Fruit fly (Drosophila melanogaster) whole organism, embryonic: ENCODE data around the gene dgt2.

Experiments used
- CG10209 ChIP-seq: fragments of 200-800 bp; sonication (Bioruptor generic); optimal IDR thresholded peaks from 3 replicates; lab custom pipeline; 2017; ENCODE audit warnings: missing biosample characterization, mild to moderate bottlenecking, missing genetic modification characterization, missing genetic modification reagents
- CG10431 ChIP-seq: fragments of 200-800 bp; sonication (Bioruptor generic); optimal IDR thresholded peaks from 3 replicates; lab custom pipeline; 2018; ENCODE audit warnings: missing biosample characterization, mild to moderate bottlenecking, missing genetic modification characterization
- CG11504 ChIP-seq: fragments of 200-800 bp; sonication (Bioruptor generic); optimal IDR thresholded peaks from 3 replicates; lab custom pipeline; 2019; ENCODE audit warnings: missing biosample characterization, mild to moderate bottlenecking, missing genetic modification characterization, moderate library complexity
- CG11560 ChIP-seq: fragments of 200-800 bp; sonication (Bioruptor generic); IDR thresholded peaks from 3 replicates; pipeline ENCODE4 v1.3.6; 2022; ENCODE audit warnings: missing biosample characterization, missing genetic modification characterization
- CG12155 ChIP-seq: fragments of 200-800 bp; sonication (Bioruptor generic); optimal IDR thresholded peaks from 3 replicates; lab custom pipeline; 2016; ENCODE audit warnings: missing biosample characterization, missing genetic modification characterization
- CG12942 ChIP-seq: fragments of 200-800 bp; sonication (Bioruptor generic); optimal IDR thresholded peaks from 3 replicates; lab custom pipeline; 2016; ENCODE audit warnings: missing biosample characterization, missing genetic modification characterization
- CG15011 ChIP-seq: fragments of 200-800 bp; sonication (Bioruptor generic); optimal IDR thresholded peaks from 3 replicates; lab custom pipeline; 2018; ENCODE audit warnings: missing biosample characterization, mild to moderate bottlenecking, missing genetic modification characterization
- CG1602 ChIP-seq: fragments of 200-800 bp; sonication (Bioruptor generic); optimal IDR thresholded peaks from 3 replicates; lab custom pipeline; 2016; ENCODE audit warnings: missing biosample characterization, missing genetic modification characterization
- CG16813 ChIP-seq: fragments of 200-800 bp; sonication (Bioruptor generic); IDR thresholded peaks from 3 replicates; pipeline ENCODE4 v1.3.6; 2022; ENCODE audit warnings: missing biosample characterization, missing genetic modification characterization; ENCODE audit not compliant: partially characterized antibody
- CG17359 ChIP-seq: fragments of 200-800 bp; sonication (Bioruptor generic); optimal IDR thresholded peaks from 3 replicates; lab custom pipeline; 2018; ENCODE audit warnings: missing biosample characterization, mild to moderate bottlenecking, missing genetic modification characterization, moderate library complexity
- CG17385 ChIP-seq: fragments of 200-800 bp; sonication (Bioruptor generic); optimal IDR thresholded peaks from 3 replicates; lab custom pipeline; 2018; ENCODE audit warnings: missing biosample characterization, mild to moderate bottlenecking, missing genetic modification characterization
- CG18619 ChIP-seq: fragments of 200-800 bp; sonication (Bioruptor generic); optimal IDR thresholded peaks from 3 replicates; lab custom pipeline; 2017; ENCODE audit warnings: missing biosample characterization, mild to moderate bottlenecking, missing genetic modification characterization
- CG2116 ChIP-seq: fragments of 200-800 bp; sonication (Bioruptor generic); optimal IDR thresholded peaks from 3 replicates; lab custom pipeline; 2018; ENCODE audit warnings: missing biosample characterization, mild to moderate bottlenecking, missing genetic modification characterization
- CG2712 ChIP-seq: fragments of 200-800 bp; optimal IDR thresholded peaks from 3 replicates; lab custom pipeline; 2019; ENCODE audit warnings: missing biosample characterization, mild to moderate bottlenecking, missing genetic modification characterization, moderate library complexity
- CG30020 ChIP-seq: fragments of 200-800 bp; optimal IDR thresholded peaks from 2 replicates; lab custom pipeline; 2019; ENCODE audit warnings: missing biosample characterization, mild to moderate bottlenecking, missing genetic modification characterization, moderate library complexity
- CG31388 ChIP-seq: fragments of 200-800 bp; sonication (Bioruptor generic); optimal IDR thresholded peaks from 2 replicates; lab custom pipeline; 2016; ENCODE audit warnings: missing biosample characterization, missing genetic modification characterization
- CG3281 ChIP-seq: fragments of 200-800 bp; sonication (Bioruptor generic); optimal IDR thresholded peaks from 3 replicates; lab custom pipeline; 2017; ENCODE audit warnings: missing biosample characterization, mild to moderate bottlenecking, missing genetic modification characterization
- CG3838 ChIP-seq: fragments of 200-800 bp; sonication (Bioruptor generic); optimal IDR thresholded peaks from 3 replicates; lab custom pipeline; 2016; ENCODE audit warnings: missing biosample characterization, missing genetic modification characterization
- CG6689 ChIP-seq: fragments of 200-800 bp; sonication (Bioruptor generic); IDR thresholded peaks from 2 replicates; pipeline ENCODE4 v1.3.6; 2022; ENCODE audit warnings: missing biosample characterization, missing genetic modification characterization
- CG7928 ChIP-seq: fragments of 200-800 bp; sonication (Bioruptor generic); optimal IDR thresholded peaks from 2 replicates; lab custom pipeline; 2017; ENCODE audit warnings: missing biosample characterization, mild to moderate bottlenecking, missing genetic modification characterization
- CG9609 ChIP-seq: fragments of 200-800 bp; sonication (Bioruptor generic); optimal IDR thresholded peaks from 3 replicates; lab custom pipeline; 2016; ENCODE audit warnings: missing biosample characterization, missing genetic modification characterization
- Chrac-16 ChIP-seq: fragments of 200-800 bp; sonication (Bioruptor generic); optimal IDR thresholded peaks from 3 replicates; lab custom pipeline; 2016; ENCODE audit warnings: missing biosample characterization, missing genetic modification characterization
- Deaf1 ChIP-seq: fragments of 200-800 bp; optimal IDR thresholded peaks from 3 replicates; lab custom pipeline; 2019; ENCODE audit warnings: missing biosample characterization, mild to moderate bottlenecking, missing genetic modification characterization, moderate library complexity
- Eip74EF ChIP-seq, 2 experiments: fragments of 200-800 bp in 1 of 2; fragments of >200 bp in 1 of 2; sonication (Bioruptor generic) in 1 of 2; optimal IDR thresholded peaks; 2 replicates each; lab custom pipeline; 2017 to 2019; ENCODE audit warnings: missing biosample characterization in 2 of 2, missing genetic modification characterization in 2 of 2, mild to moderate bottlenecking in 1 of 2, moderate library complexity in 1 of 2
- Gug ChIP-seq: fragments of 200-800 bp; sonication (Bioruptor generic); IDR thresholded peaks from 4 replicates; pipeline ENCODE4 v1.3.6; 2022; ENCODE audit warnings: missing biosample characterization, missing genetic modification characterization
- HLH54F ChIP-seq: fragments of 200-800 bp; sonication (Bioruptor generic); optimal IDR thresholded peaks from 3 replicates; lab custom pipeline; 2016; ENCODE audit warnings: missing biosample characterization, missing genetic modification characterization
- HmgZ ChIP-seq: fragments of 200-800 bp; sonication (Bioruptor generic); optimal IDR thresholded peaks from 2 replicates; lab custom pipeline; 2018; ENCODE audit warnings: missing biosample characterization, mild to moderate bottlenecking, missing genetic modification characterization
- Hmr ChIP-seq: fragments of 200-800 bp; sonication (Bioruptor generic); optimal IDR thresholded peaks from 3 replicates; lab custom pipeline; 2017; ENCODE audit warnings: mild to moderate bottlenecking, missing biosample characterization, missing genetic modification reagents, missing genetic modification characterization
- Mes4 ChIP-seq: fragments of 200-800 bp; sonication (Bioruptor generic); optimal IDR thresholded peaks from 2 replicates; lab custom pipeline; 2016; ENCODE audit warnings: missing biosample characterization, missing genetic modification characterization
- Side ChIP-seq: fragments of 200-800 bp; sonication (Bioruptor generic); optimal IDR thresholded peaks from 2 replicates; lab custom pipeline; 2016; ENCODE audit warnings: missing biosample characterization, missing genetic modification characterization
- Spps ChIP-seq: fragments of 200-800 bp; sonication (Bioruptor generic); optimal IDR thresholded peaks from 2 replicates; lab custom pipeline; 2018; ENCODE audit warnings: missing biosample characterization, mild to moderate bottlenecking, missing genetic modification characterization
- Xbp1 ChIP-seq: fragments of 200-800 bp; sonication (Bioruptor generic); optimal IDR thresholded peaks from 3 replicates; lab custom pipeline; 2016; ENCODE audit warnings: missing biosample characterization, mild to moderate bottlenecking, missing genetic modification characterization
- bbx ChIP-seq: fragments of 200-800 bp; sonication (Bioruptor generic); IDR thresholded peaks from 2 replicates; pipeline ENCODE4 v1.3.6; 2022; ENCODE audit warnings: missing biosample characterization, missing genetic modification characterization; ENCODE audit not compliant: partially characterized antibody
- bsh ChIP-seq, 2 experiments: fragments of 200-800 bp; sonication (Bioruptor generic); optimal IDR thresholded peaks; 2 replicates each; lab custom pipeline; 2017 to 2018; ENCODE audit warnings: mild to moderate bottlenecking in 2 of 2, missing biosample characterization in 2 of 2, missing genetic modification characterization in 2 of 2, moderate library complexity in 1 of 2
- cato ChIP-seq: fragments of 200-800 bp; sonication (Bioruptor generic); optimal IDR thresholded peaks from 2 replicates; lab custom pipeline; 2016; ENCODE audit warnings: missing biosample characterization, missing genetic modification characterization, borderline replicate concordance
- crp ChIP-seq, 2 experiments: fragments of 200-800 bp; sonication (Bioruptor generic); optimal IDR thresholded peaks; 2 replicates in 1 of 2; 3 replicates in 1 of 2; lab custom pipeline; 2017; ENCODE audit warnings: missing biosample characterization in 2 of 2, missing genetic modification characterization in 2 of 2, mild to moderate bottlenecking in 1 of 2, moderate library complexity in 1 of 2
- cwo ChIP-seq: fragments of 200-800 bp; sonication (Bioruptor generic); optimal IDR thresholded peaks from 3 replicates; lab custom pipeline; 2017; ENCODE audit warnings: missing biosample characterization, missing genetic modification characterization, mild to moderate bottlenecking, moderate library complexity, missing genetic modification reagents
- dmrt11E ChIP-seq: fragments of 200-800 bp; sonication (Bioruptor generic); optimal IDR thresholded peaks from 3 replicates; lab custom pipeline; 2018; ENCODE audit warnings: missing biosample characterization, mild to moderate bottlenecking, missing genetic modification characterization, moderate library complexity
- ind ChIP-seq: fragments of 200-800 bp; sonication (Bioruptor generic); optimal IDR thresholded peaks from 3 replicates; lab custom pipeline; 2016; ENCODE audit warnings: missing biosample characterization, missing genetic modification characterization
- luna ChIP-seq: fragments of 200-800 bp; sonication (Bioruptor generic); optimal IDR thresholded peaks from 2 replicates; lab custom pipeline; 2016; ENCODE audit warnings: missing biosample characterization, missing genetic modification characterization
- mirr ChIP-seq: fragments of 200-800 bp; sonication (Bioruptor generic); optimal IDR thresholded peaks from 3 replicates; lab custom pipeline; 2018; ENCODE audit warnings: missing biosample characterization, mild to moderate bottlenecking, missing genetic modification characterization
- nerfin-1 ChIP-seq: fragments of 200-800 bp; sonication (Bioruptor generic); optimal IDR thresholded peaks from 3 replicates; lab custom pipeline; 2019; ENCODE audit warnings: missing biosample characterization, mild to moderate bottlenecking, missing genetic modification characterization, moderate library complexity
- pros ChIP-seq: fragments of 200-800 bp; sonication (Bioruptor generic); optimal IDR thresholded peaks from 3 replicates; lab custom pipeline; 2019; ENCODE audit warnings: missing biosample characterization, mild to moderate bottlenecking, missing genetic modification characterization, moderate library complexity
- rib ChIP-seq: fragments of 200-800 bp; sonication (Bioruptor generic); IDR thresholded peaks from 2 replicates; pipeline ENCODE4 v1.3.6; 2022; ENCODE audit warnings: missing biosample characterization, missing genetic modification characterization
- scrt ChIP-seq: fragments of 200-800 bp; sonication (Bioruptor generic); optimal IDR thresholded peaks from 2 replicates; lab custom pipeline; 2018; ENCODE audit warnings: missing biosample characterization, mild to moderate bottlenecking, missing genetic modification characterization, moderate library complexity
- ssp ChIP-seq: fragments of 200-800 bp; sonication (Bioruptor generic); IDR thresholded peaks from 2 replicates; pipeline ENCODE4 v1.3.6; 2022; ENCODE audit warnings: missing biosample characterization, missing genetic modification characterization
- trh ChIP-seq: fragments of 200-800 bp; sonication (Bioruptor generic); optimal IDR thresholded peaks from 2 replicates; lab custom pipeline; 2016; ENCODE audit warnings: missing biosample characterization, missing genetic modification characterization
- wek ChIP-seq: fragments of 200-800 bp; sonication (Bioruptor generic); optimal IDR thresholded peaks from 3 replicates; lab custom pipeline; 2018; ENCODE audit warnings: missing biosample characterization, mild to moderate bottlenecking, missing genetic modification characterization, moderate library complexity

Gene dgt2

dm6 chr2L:12010877-12011666, 21.3 kb downstream of the dgt2 start (continued):
- TF ChIP-seq CG1602 (GFP tag; lab: Kevin White, UChicago) (peak; percentile 90), trh (peak; percentile 85), CG17385 (peak; percentile 87), CG11504 (tag; lab: Kevin White, UChicago) (peak; percentile 87), mirr (GFP tag; lab: Kevin White, UChicago) (peak; percentile 91), Spps (peak; percentile 81), Gug (GFP tag; lab: Robert Waterston, UW) (peak; percentile 84), CG17359 (tag; lab: Kevin White, UChicago) (peak; percentile 84), CG12155 (peak; percentile 85), pros (no peak), CG30020 (peak; percentile 74), luna (GFP tag; lab: Kevin White, UChicago) (no peak), CG9609 (GFP tag; lab: Kevin White, UChicago) (peak; percentile 62), CG6689 (no peak), Deaf1 (tag; lab: Kevin White, UChicago) (peak; percentile 61), CG12942 (GFP tag; lab: Kevin White, UChicago) (peak; percentile 86), CG18619 (peak; percentile 94), cato (peak; percentile 70), CG15011 (GFP tag; lab: Kevin White, UChicago) (peak; percentile 91), bsh (GFP tag; optimal IDR thresholded peaks at IDR 0.05; lab: Kevin White, UChicago) (peak; percentile 55 to 90), CG7928 (GFP tag; lab: Kevin White, UChicago) (peak; percentile 73), Hmr (GFP tag; lab: Kevin White, UChicago) (peak; percentile 95), CG31388 (peak; percentile 43), HmgZ (tag; lab: Kevin White, UChicago) (peak; percentile 89), Xbp1 (GFP tag; lab: Kevin White, UChicago) (peak; percentile 91), dmrt11E (tag; lab: Kevin White, UChicago) (peak; percentile 90), CG16813 (GFP tag; lab: Robert Waterston, UW) (no peak), cwo (GFP tag; lab: Kevin White, UChicago) (peak; percentile 88), CG11560 (no peak), Side (GFP tag; lab: Kevin White, UChicago) (peak; percentile 29), CG10431 (GFP tag; lab: Kevin White, UChicago) (peak; percentile 80), CG3838 (GFP tag; lab: Kevin White, UChicago) (peak; percentile 17), Eip74EF (GFP tag; optimal IDR thresholded peaks at IDR 0.05; lab: Kevin White, UChicago) (peak in 1 of 2 experiments; percentile 26), ssp (no peak), rib (GFP tag; lab: Robert Waterston, UW) (no peak), CG10209 (GFP tag; lab: Kevin White, UChicago) (peak; percentile 91), scrt (no peak), CG3281 (GFP tag; lab: Kevin White, UChicago) (peak; percentile 96), CG2712 (tag; lab: Kevin White, UChicago) (peak; percentile 93), crp (GFP tag; optimal IDR thresholded peaks at IDR 0.05; lab: Kevin White, UChicago) (peak in 1 of 2 experiments; percentile 68), ind (GFP tag; lab: Kevin White, UChicago) (peak; percentile 92), nerfin-1 (peak; percentile 42), bbx (GFP tag; lab: Robert Waterston, UW) (no peak), Chrac-16 (GFP tag; lab: Kevin White, UChicago) (peak; percentile 89), wek (peak; percentile 69), CG2116 (GFP tag; lab: Kevin White, UChicago) (peak; percentile 51), Mes4 (GFP tag; lab: Kevin White, UChicago) (peak; percentile 34), HLH54F (peak; percentile 84)
